Worm (Caenorhabditis elegans): ENCODE measurements around the gene C54E4.1.
A peak's percentile ranks its signal among the peaks of the same experiment; 100 is the strongest.

Gene C54E4.1

DNA sequence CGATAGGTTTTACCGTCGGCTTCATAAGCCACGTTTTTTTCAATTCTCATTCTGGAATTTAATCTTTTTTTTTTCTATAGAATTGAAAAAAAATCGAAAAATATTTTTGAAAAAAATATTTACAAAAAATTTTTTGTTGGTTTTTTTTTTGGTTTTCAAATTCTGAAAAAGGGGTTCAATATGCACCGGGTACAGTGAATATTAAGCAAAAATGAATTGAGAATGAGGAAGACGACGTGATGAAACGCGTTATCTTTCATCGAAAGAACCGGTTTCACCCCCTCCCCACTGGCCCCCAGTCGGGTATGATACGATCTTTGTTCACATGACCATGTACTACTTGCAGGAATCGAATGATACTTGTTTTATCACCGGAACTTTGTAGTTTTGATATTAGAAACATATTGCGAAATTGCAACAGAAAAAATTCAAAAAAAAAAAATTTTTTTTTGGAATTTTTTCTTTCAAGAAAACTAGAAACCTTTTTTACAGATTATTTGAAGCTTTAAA is 26.1 kb upstream of the C54E4.1 start, which contains the start of gene C54E4.5 (continued):
- TF ChIP-seq Y105C5A.15 (GFP tag; IDR thresholded peaks at IDR 0.05), result no peak
- no peak for TF ChIP-seq ama-1 (optimal IDR thresholded peaks at IDR 0.05)
- no peak for TF ChIP-seq gei-8 (GFP tag; optimal IDR thresholded peaks at IDR 0.05)
- TF ChIP-seq mep-1 (tag; optimal IDR thresholded peaks at IDR 0.05), result no peak
- TF ChIP-seq fkh-10 (GFP tag; optimal IDR thresholded peaks at IDR 0.05), result no peak
- no peak for TF ChIP-seq spr-1 (tag; optimal IDR thresholded peaks at IDR 0.05)
- no peak for TF ChIP-seq nhr-111 (GFP tag; optimal IDR thresholded peaks at IDR 0.05)
- no peak for TF ChIP-seq pqm-1 (tag; optimal IDR thresholded peaks at IDR 0.05)
- no peak for TF ChIP-seq dpl-1 (GFP tag; optimal IDR thresholded peaks at IDR 0.05)
- peak; percentile 14 for TF ChIP-seq cey-2 (tag; optimal IDR thresholded peaks at IDR 0.05; ENCODE audit: borderline replicate concordance, insufficient read depth)
- no peak for TF ChIP-seq lin-15B (tag; optimal IDR thresholded peaks at IDR 0.05)
- TF ChIP-seq tag-97 (GFP tag; IDR thresholded peaks at IDR 0.05), result no peak

DNA sequence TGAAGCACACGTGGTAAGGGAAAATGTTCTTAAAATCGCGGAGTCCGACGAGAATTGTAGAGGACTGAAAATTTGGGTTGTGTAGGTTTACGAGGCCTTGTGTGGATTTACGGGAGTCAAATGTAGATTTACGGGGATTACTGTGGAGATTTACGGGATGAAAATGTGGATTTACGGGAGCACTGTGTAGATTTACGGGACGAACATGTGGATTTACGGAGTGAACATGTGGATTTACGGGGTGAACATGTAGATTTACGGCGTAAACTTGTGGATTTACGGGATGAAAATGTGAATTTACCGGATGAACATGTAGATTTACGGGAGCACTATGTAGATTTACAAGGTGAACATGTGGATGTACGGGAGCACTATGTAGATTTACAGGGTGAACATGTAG is 19.2 kb upstream of the C54E4.1 start:
- no peak for TF ChIP-seq spr-3 (GFP tag; optimal IDR thresholded peaks at IDR 0.05)
- no peak for TF ChIP-seq unc-130 (GFP tag; optimal IDR thresholded peaks at IDR 0.05)
- TF ChIP-seq dpl-1 (GFP tag; optimal IDR thresholded peaks at IDR 0.05), result no peak
- no peak for TF ChIP-seq daf-12 (tag; optimal IDR thresholded peaks at IDR 0.05)
- TF ChIP-seq nhr-28 (tag; optimal IDR thresholded peaks at IDR 0.05), result no peak
- no peak for TF ChIP-seq ceh-32 (tag; optimal IDR thresholded peaks at IDR 0.05; ENCODE audit: poor library complexity)

DNA sequence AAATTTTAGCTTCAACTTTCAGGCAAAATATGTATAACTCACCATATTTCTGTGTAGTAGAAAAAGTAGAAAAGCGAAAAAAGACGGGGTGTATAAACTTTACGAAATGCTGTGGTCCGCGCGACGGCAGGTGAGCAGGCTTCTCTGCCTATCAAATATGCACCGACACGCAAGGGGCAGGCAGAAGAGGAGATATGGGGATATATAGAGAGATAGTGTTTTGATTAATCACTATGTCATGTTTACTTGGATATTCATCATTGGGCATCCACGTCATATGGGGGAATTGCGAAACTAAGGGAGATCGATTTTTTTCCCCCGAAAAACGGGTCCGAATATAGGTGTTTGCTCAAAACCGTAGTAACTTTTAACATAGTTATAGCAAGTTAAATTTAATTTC is 16.3 kb upstream of the C54E4.1 start, which contains the start of gene gcy-37:
TSS of gene gcy-37 (minus strand) at position 101 of the 400 bp plus-strand sequence.
- no peak for TF ChIP-seq tra-1 (GFP tag; IDR thresholded peaks at IDR 0.05)
- no peak for TF ChIP-seq fos-1 (tag; optimal IDR thresholded peaks at IDR 0.05)
- TF ChIP-seq mxl-3 (GFP tag; optimal IDR thresholded peaks at IDR 0.05), result no peak
- TF ChIP-seq nhr-6 (tag; optimal IDR thresholded peaks at IDR 0.05), result no peak
- no peak for TF ChIP-seq unc-39 (tag; optimal IDR thresholded peaks at IDR 0.05)
- TF ChIP-seq aha-1 (tag), result peak; percentile 7
- no peak for TF ChIP-seq T26A8.4 (GFP tag; IDR thresholded peaks at IDR 0.05)

DNA sequence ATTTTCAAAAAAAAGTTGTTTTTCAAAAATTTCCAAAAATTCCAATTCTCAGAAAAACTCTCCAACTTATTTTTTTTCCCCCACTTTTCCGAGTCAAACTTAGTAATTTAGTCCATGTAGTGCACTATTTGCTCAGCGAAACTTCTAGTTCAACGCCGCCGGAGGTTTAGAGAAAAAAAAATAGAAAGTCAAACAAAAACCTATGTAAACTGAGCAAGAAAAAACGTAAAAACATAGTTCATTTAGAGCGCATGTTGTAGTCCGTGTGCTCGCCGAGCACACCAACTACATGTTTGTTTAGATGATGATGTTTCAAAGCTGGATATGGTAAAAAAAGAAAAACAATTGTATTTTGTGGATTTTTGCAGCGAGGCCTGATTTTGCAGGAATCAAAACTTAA is 13.1 kb upstream of the C54E4.1 start:
- TF ChIP-seq snpc-4 (tag; optimal IDR thresholded peaks at IDR 0.05) (no peak), mdt-29 (GFP tag; IDR thresholded peaks at IDR 0.05) (no peak), F37D6.2 (tag; optimal IDR thresholded peaks at IDR 0.05) (no peak), egl-27 (tag; optimal IDR thresholded peaks at IDR 0.05) (no peak), daf-12 (tag; optimal IDR thresholded peaks at IDR 0.05) (no peak), fos-1 (tag; optimal IDR thresholded peaks at IDR 0.05) (no peak), vab-7 (GFP tag; IDR thresholded peaks at IDR 0.05) (no peak), dmd-9 (GFP tag; IDR thresholded peaks at IDR 0.05) (no peak), ztf-7 (tag; optimal IDR thresholded peaks at IDR 0.05) (no peak), Y75B8A.6 (GFP tag; IDR thresholded peaks at IDR 0.05) (no peak), lin-15B (tag; optimal IDR thresholded peaks at IDR 0.05) (no peak), Y105C5A.15 (GFP tag; IDR thresholded peaks at IDR 0.05) (no peak), fkh-10 (GFP tag; optimal IDR thresholded peaks at IDR 0.05) (no peak), unc-62 (GFP tag; optimal IDR thresholded peaks at IDR 0.05 in 1 of 2) (peak in 1 of 2 experiments; percentile 85), unc-62 (tag; optimal IDR thresholded peaks at IDR 0.05) (no peak), nhr-77 (tag; optimal IDR thresholded peaks at IDR 0.05) (no peak), ctbp-1 (GFP tag; IDR thresholded peaks at IDR 0.05) (no peak), nhr-28 (tag; optimal IDR thresholded peaks at IDR 0.05) (peak; percentile 58), aly-2 (tag; optimal IDR thresholded peaks at IDR 0.05) (no peak), pqm-1 (tag; optimal IDR thresholded peaks at IDR 0.05) (no peak), dmd-8 (GFP tag; IDR thresholded peaks at IDR 0.05) (no peak), pha-4 (GFP tag; IDR thresholded peaks at IDR 0.05) (no peak), pha-4 (tag; optimal IDR thresholded peaks at IDR 0.05) (peak; percentile 70), spr-3 (GFP tag; optimal IDR thresholded peaks at IDR 0.05) (no peak)
